Worm (Caenorhabditis elegans) whole organism, L1 larva: Measurements from ENCODE around the gene nep-9.

Experiments used
- C04F5.9 ChIP-seq: sonication (generic microtip); optimal IDR thresholded peaks from 2 replicates; lab custom pipeline; 2016; ENCODE audit warnings: missing genetic modification characterization, missing compliant biosample characterization
- C34B4.2 ChIP-seq: sonication (generic microtip); optimal IDR thresholded peaks from 2 replicates; lab custom pipeline; 2017; ENCODE audit warnings: mild to moderate bottlenecking, missing genetic modification characterization, missing compliant biosample characterization
- ceh-88 ChIP-seq: fragments of 200-800 bp; sonication (Bioruptor generic); IDR thresholded peaks from 2 replicates; pipeline ENCODE4 v1.3.6; 2022; ENCODE audit warnings: missing genetic modification characterization, missing compliant biosample characterization
- dsc-1 ChIP-seq: sonication (generic microtip); optimal IDR thresholded peaks from 2 replicates; lab custom pipeline; 2016; ENCODE audit warnings: mild to moderate bottlenecking, missing genetic modification characterization, missing compliant biosample characterization
- egl-27 ChIP-seq, 2 experiments: fragments of 150-350 bp in 1 of 2; sonication (generic microtip); optimal IDR thresholded peaks; 3 replicates each; lab custom pipeline; 2017 to 2018; ENCODE audit warnings: missing biosample characterization in 2 of 2, missing genetic modification characterization in 2 of 2, missing genetic modification reagents in 2 of 2
- elt-2 ChIP-seq: sonication (generic microtip); optimal IDR thresholded peaks from 2 replicates; lab custom pipeline; 2016; ENCODE audit warnings: missing genetic modification characterization, mild to moderate bottlenecking, inconsistent platforms, missing compliant biosample characterization, missing genetic modification reagents
- jun-1 ChIP-seq: fragments of 150-350 bp; optimal IDR thresholded peaks from 2 replicates; lab custom pipeline; 2014; ENCODE audit warnings: missing biosample characterization, missing genetic modification reagents, missing genetic modification characterization
- lin-35 ChIP-seq, 2 experiments: fragments of 150-350 bp; optimal IDR thresholded peaks; 2 replicates each; lab custom pipeline; 2014; ENCODE audit warnings: missing biosample characterization in 2 of 2, missing genetic modification characterization in 2 of 2, missing genetic modification reagents in 2 of 2
- nhr-19 ChIP-seq: fragments of 200-800 bp; sonication (Bioruptor generic); conservative IDR thresholded peaks from 2 replicates; pipeline ENCODE4 v1.3.6; 2022; ENCODE audit warnings: missing genetic modification characterization, missing compliant biosample characterization
- pag-3 ChIP-seq: sonication (generic microtip); optimal IDR thresholded peaks from 2 replicates; lab custom pipeline; 2017; ENCODE audit warnings: missing genetic modification characterization, mild to moderate bottlenecking, missing compliant biosample characterization, antibody characterized with exemption, borderline replicate concordance; ENCODE audit not compliant: insufficient read depth
- pqm-1 ChIP-seq: sonication (generic microtip); optimal IDR thresholded peaks from 3 replicates; lab custom pipeline; 2017; ENCODE audit warnings: missing biosample characterization, missing genetic modification characterization
- unc-30 ChIP-seq: sonication (generic microtip); optimal IDR thresholded peaks from 2 replicates; lab custom pipeline; 2017; ENCODE audit warnings: missing biosample characterization, missing genetic modification characterization

- TF ChIP-seq jun-1 (tag; lab: Kevin White, UChicago) (no peak), elt-2 (no peak), ceh-88 (GFP tag; lab: Robert Waterston, UW) (no peak), C34B4.2 (tag; lab: Kevin White, UChicago) (no peak), egl-27 (tag; optimal IDR thresholded peaks at IDR 0.05; lab: Kevin White, UChicago) (no peak), unc-30 (tag; lab: Kevin White, UChicago) (no peak), C04F5.9 (tag; lab: Kevin White, UChicago) (no peak), lin-35 (GFP tag; optimal IDR thresholded peaks at IDR 0.05; lab: Kevin White, UChicago) (no peak), dsc-1 (tag; lab: Kevin White, UChicago) (no peak), nhr-19 (GFP tag; lab: Robert Waterston, UW) (no peak), pqm-1 (tag; lab: Kevin White, UChicago) (no peak), pag-3 (tag; lab: Kevin White, UChicago) (no peak)
Measured at ce11 chrII:3387503-3387902, 11.6 kb downstream of the nep-9 start, which contains the start of gene T06D4.6.
